Fruit fly (Drosophila melanogaster) whole organism, embryonic: Measurements from ENCODE around the gene IntS6.

Source experiments
- CG10267 ChIP-seq: fragments of 200-800 bp; sonication (Bioruptor generic); optimal IDR thresholded peaks from 2 replicates; lab custom pipeline; 2018; ENCODE audit warnings: missing biosample characterization, mild to moderate bottlenecking, missing genetic modification characterization, moderate library complexity
- CG10431 ChIP-seq: fragments of 200-800 bp; sonication (Bioruptor generic); optimal IDR thresholded peaks from 3 replicates; lab custom pipeline; 2018; ENCODE audit warnings: missing biosample characterization, mild to moderate bottlenecking, missing genetic modification characterization
- CG11696 ChIP-seq: fragments of 200-800 bp; sonication (Bioruptor generic); IDR thresholded peaks from 2 replicates; pipeline ENCODE4 v1.3.6; 2022; ENCODE audit warnings: missing biosample characterization, missing genetic modification characterization
- CG12769 ChIP-seq: fragments of 200-800 bp; sonication (Bioruptor generic); optimal IDR thresholded peaks from 2 replicates; lab custom pipeline; 2019; ENCODE audit warnings: missing biosample characterization, mild to moderate bottlenecking, missing genetic modification characterization, moderate library complexity
- CG14710 ChIP-seq: fragments of 200-800 bp; sonication (Bioruptor generic); optimal IDR thresholded peaks from 3 replicates; lab custom pipeline; 2019; ENCODE audit warnings: missing biosample characterization, mild to moderate bottlenecking, missing genetic modification characterization, moderate library complexity
- CG15269 ChIP-seq: fragments of 200-800 bp; sonication (Bioruptor generic); optimal IDR thresholded peaks from 2 replicates; lab custom pipeline; 2018; ENCODE audit warnings: missing biosample characterization, mild to moderate bottlenecking, missing genetic modification characterization, moderate library complexity
- CG15601 ChIP-seq: fragments of 200-800 bp; sonication (Bioruptor generic); optimal IDR thresholded peaks from 3 replicates; lab custom pipeline; 2019; ENCODE audit warnings: missing biosample characterization, mild to moderate bottlenecking, missing genetic modification characterization, moderate library complexity
- CG17186 ChIP-seq: fragments of 200-800 bp; sonication (Bioruptor generic); optimal IDR thresholded peaks from 3 replicates; lab custom pipeline; 2017; ENCODE audit warnings: missing biosample characterization, missing genetic modification reagents, missing genetic modification characterization
- CG17568 ChIP-seq: fragments of 200-800 bp; sonication (Bioruptor generic); optimal IDR thresholded peaks from 2 replicates; lab custom pipeline; 2018; ENCODE audit warnings: missing biosample characterization, mild to moderate bottlenecking, missing genetic modification characterization, moderate library complexity
- CG17829 ChIP-seq: fragments of 200-800 bp; optimal IDR thresholded peaks from 2 replicates; lab custom pipeline; 2019; ENCODE audit warnings: missing biosample characterization, mild to moderate bottlenecking, missing genetic modification characterization, moderate library complexity
- CG2678 ChIP-seq: fragments of 200-800 bp; sonication (Bioruptor generic); optimal IDR thresholded peaks from 3 replicates; lab custom pipeline; 2019; ENCODE audit warnings: missing biosample characterization, mild to moderate bottlenecking, missing genetic modification characterization, moderate library complexity
- CG3065 ChIP-seq: fragments of 200-800 bp; sonication (Bioruptor generic); optimal IDR thresholded peaks from 2 replicates; lab custom pipeline; 2016; ENCODE audit warnings: missing biosample characterization, missing genetic modification characterization
- CG4282 ChIP-seq: fragments of 200-800 bp; sonication (Bioruptor generic); optimal IDR thresholded peaks from 2 replicates; lab custom pipeline; 2016; ENCODE audit warnings: missing biosample characterization, missing genetic modification characterization
- CG4820 ChIP-seq: fragments of 200-800 bp; sonication (Bioruptor generic); optimal IDR thresholded peaks from 3 replicates; lab custom pipeline; 2016; ENCODE audit warnings: missing biosample characterization, missing genetic modification characterization
- CG6175 ChIP-seq: fragments of 200-800 bp; sonication (Bioruptor generic); IDR thresholded peaks from 3 replicates; pipeline ENCODE4 v1.3.6; 2022; ENCODE audit warnings: missing biosample characterization, missing genetic modification characterization
- CG8089 ChIP-seq: fragments of 200-800 bp; sonication (Bioruptor generic); optimal IDR thresholded peaks from 3 replicates; lab custom pipeline; 2016; ENCODE audit warnings: missing biosample characterization, missing genetic modification characterization
- CG8388 ChIP-seq: fragments of 200-800 bp; sonication (Bioruptor generic); optimal IDR thresholded peaks from 2 replicates; lab custom pipeline; 2019; ENCODE audit warnings: missing biosample characterization, mild to moderate bottlenecking, missing genetic modification characterization, moderate library complexity
- Camta ChIP-seq: fragments of 200-800 bp; sonication (Bioruptor generic); optimal IDR thresholded peaks from 2 replicates; lab custom pipeline; 2016; ENCODE audit warnings: missing biosample characterization, missing genetic modification characterization
- CoRest ChIP-seq: fragments of 200-800 bp; sonication (Bioruptor generic); optimal IDR thresholded peaks from 3 replicates; lab custom pipeline; 2018; ENCODE audit warnings: missing biosample characterization, mild to moderate bottlenecking, missing genetic modification characterization, moderate library complexity
- D19B ChIP-seq: fragments of 200-800 bp; sonication (Bioruptor generic); optimal IDR thresholded peaks from 2 replicates; lab custom pipeline; 2017; ENCODE audit warnings: missing biosample characterization, mild to moderate bottlenecking, missing genetic modification characterization
- Dek ChIP-seq: fragments of 200-800 bp; sonication (Bioruptor generic); optimal IDR thresholded peaks from 3 replicates; lab custom pipeline; 2019; ENCODE audit warnings: missing biosample characterization, mild to moderate bottlenecking, missing genetic modification characterization, moderate library complexity
- E2f2 ChIP-seq: fragments of 200-800 bp; sonication (Bioruptor generic); IDR thresholded peaks from 2 replicates; pipeline ENCODE4 v1.3.6; 2022; ENCODE audit warnings: missing biosample characterization, missing genetic modification characterization
- H15 ChIP-seq: fragments of 200-800 bp; sonication (Bioruptor generic); IDR thresholded peaks from 3 replicates; pipeline ENCODE4 v1.3.6; 2022; ENCODE audit warnings: missing biosample characterization, missing genetic modification characterization
- HLH4C ChIP-seq: fragments of 200-800 bp; sonication (Bioruptor generic); IDR thresholded peaks from 3 replicates; pipeline ENCODE4 v1.3.6; 2022; ENCODE audit warnings: missing biosample characterization, missing genetic modification characterization; ENCODE audit not compliant: partially characterized antibody
- Lim3 ChIP-seq: fragments of 200-800 bp; sonication (Bioruptor generic); IDR thresholded peaks from 2 replicates; pipeline ENCODE4 v1.3.6; 2022; ENCODE audit warnings: missing biosample characterization, missing genetic modification characterization
- MESR4 ChIP-seq: fragments of 200-800 bp; sonication (Bioruptor generic); optimal IDR thresholded peaks from 2 replicates; lab custom pipeline; 2018; ENCODE audit warnings: missing biosample characterization, mild to moderate bottlenecking, missing genetic modification characterization, moderate library complexity
- Med ChIP-seq: fragments of 200-800 bp; sonication (Bioruptor generic); peaks from one replicate; lab custom pipeline; 2016; ENCODE audit warnings: missing biosample characterization, missing genetic modification characterization, mild to moderate bottlenecking, inconsistent platforms, moderate library complexity
- Myb ChIP-seq: fragments of 200-800 bp; sonication (Bioruptor generic); optimal IDR thresholded peaks from 2 replicates; lab custom pipeline; 2016; ENCODE audit warnings: missing biosample characterization, missing genetic modification characterization
- NC2β ChIP-seq: fragments of 200-800 bp; sonication (Bioruptor generic); optimal IDR thresholded peaks from 2 replicates; lab custom pipeline; 2016; ENCODE audit warnings: missing biosample characterization, missing genetic modification characterization
- Oaz ChIP-seq: fragments of 200-800 bp; sonication (Bioruptor generic); IDR thresholded peaks from 2 replicates; pipeline ENCODE4 v1.3.6; 2022; ENCODE audit warnings: missing biosample characterization, missing genetic modification characterization
- TFAM ChIP-seq: fragments of 200-800 bp; sonication (Bioruptor generic); optimal IDR thresholded peaks from 2 replicates; lab custom pipeline; 2017; ENCODE audit warnings: missing biosample characterization, missing genetic modification characterization, inconsistent platforms
- ab ChIP-seq: fragments of 200-800 bp; sonication (Bioruptor generic); optimal IDR thresholded peaks from 2 replicates; lab custom pipeline; 2016; ENCODE audit warnings: missing biosample characterization, missing genetic modification characterization
- cg ChIP-seq: fragments of 200-800 bp; sonication (Bioruptor generic); optimal IDR thresholded peaks from 3 replicates; lab custom pipeline; 2019; ENCODE audit warnings: missing biosample characterization, mild to moderate bottlenecking, missing genetic modification characterization, moderate library complexity
- dm ChIP-seq: fragments of 200-800 bp; sonication (Bioruptor generic); optimal IDR thresholded peaks from 3 replicates; lab custom pipeline; 2016; ENCODE audit warnings: missing biosample characterization, missing genetic modification characterization
- en ChIP-seq: fragments of 200-800 bp; sonication (Bioruptor generic); optimal IDR thresholded peaks from 2 replicates; lab custom pipeline; 2016; ENCODE audit warnings: missing biosample characterization, missing genetic modification characterization
- fd3F ChIP-seq: fragments of 200-800 bp; sonication (Bioruptor generic); optimal IDR thresholded peaks from 2 replicates; lab custom pipeline; 2018; ENCODE audit warnings: missing biosample characterization, mild to moderate bottlenecking, missing genetic modification characterization, moderate library complexity
- lilli ChIP-seq: fragments of 200-800 bp; sonication (Bioruptor generic); optimal IDR thresholded peaks from 3 replicates; lab custom pipeline; 2016; ENCODE audit warnings: missing biosample characterization, missing genetic modification characterization
- lola ChIP-seq, 3 experiments: fragments of >200 bp in 2 of 3; fragments of 200-800 bp in 1 of 3; sonication (Bioruptor generic) in 1 of 3; optimal IDR thresholded peaks; 2 replicates each; lab custom pipeline; 2017 to 2019; ENCODE audit warnings: missing biosample characterization in 3 of 3, missing genetic modification characterization in 3 of 3, mild to moderate bottlenecking in 1 of 3, moderate library complexity in 1 of 3
- lov ChIP-seq, 2 experiments: fragments of 200-800 bp in 1 of 2; fragments of >200 bp in 1 of 2; sonication (Bioruptor generic) in 1 of 2; IDR thresholded peaks in 1 of 2; optimal IDR thresholded peaks in 1 of 2; 2 replicates in 1 of 2; 3 replicates in 1 of 2; pipeline versions ENCODE4 v1.3.6 to Lab custom; 2017 to 2022; ENCODE audit warnings: missing biosample characterization in 1 of 2, missing genetic modification characterization in 1 of 2
- mam ChIP-seq: fragments of 200-800 bp; sonication (Bioruptor generic); optimal IDR thresholded peaks from 3 replicates; lab custom pipeline; 2016; ENCODE audit warnings: missing biosample characterization, missing genetic modification characterization
- onecut ChIP-seq: fragments of 200-800 bp; sonication (Bioruptor generic); IDR thresholded peaks from 2 replicates; pipeline ENCODE4 v1.3.6; 2022; ENCODE audit warnings: missing biosample characterization, missing genetic modification characterization
- pan ChIP-seq, 4 experiments: fragments of >200 bp in 3 of 4; fragments of 200-800 bp in 1 of 4; sonication (Bioruptor generic) in 1 of 4; optimal IDR thresholded peaks in 3 of 4; IDR thresholded peaks in 1 of 4; 2 replicates each; pipeline versions ENCODE4 v1.3.6 to Lab custom; 2017 to 2022; ENCODE audit warnings: missing biosample characterization in 2 of 4, missing genetic modification characterization in 2 of 4, mixed read lengths in 1 of 4
- sc ChIP-seq, 3 experiments: fragments of >200 bp in 2 of 3; fragments of 200-800 bp in 1 of 3; sonication (Bioruptor generic) in 1 of 3; optimal IDR thresholded peaks; 2 replicates in 2 of 3; 3 replicates in 1 of 3; lab custom pipeline; 2017; ENCODE audit warnings: mild to moderate bottlenecking in 1 of 3, missing biosample characterization in 1 of 3, missing genetic modification characterization in 1 of 3, missing genetic modification reagents in 1 of 3
- sima ChIP-seq: fragments of 200-800 bp; sonication (Bioruptor generic); optimal IDR thresholded peaks from 2 replicates; lab custom pipeline; 2016; ENCODE audit warnings: missing biosample characterization, missing genetic modification characterization
- tio ChIP-seq: fragments of 200-800 bp; sonication (Bioruptor generic); optimal IDR thresholded peaks from 2 replicates; lab custom pipeline; 2017; ENCODE audit warnings: missing biosample characterization, missing genetic modification characterization, inconsistent platforms
- unpg ChIP-seq: fragments of 200-800 bp; sonication (Bioruptor generic); optimal IDR thresholded peaks from 3 replicates; lab custom pipeline; 2018; ENCODE audit warnings: missing biosample characterization, mild to moderate bottlenecking, missing genetic modification characterization, moderate library complexity
- usp ChIP-seq: fragments of >200 bp; optimal IDR thresholded peaks from 2 replicates; lab custom pipeline; 2017; ENCODE audit warnings: missing biosample characterization, missing genetic modification characterization

IntS6 gene

DNA sequence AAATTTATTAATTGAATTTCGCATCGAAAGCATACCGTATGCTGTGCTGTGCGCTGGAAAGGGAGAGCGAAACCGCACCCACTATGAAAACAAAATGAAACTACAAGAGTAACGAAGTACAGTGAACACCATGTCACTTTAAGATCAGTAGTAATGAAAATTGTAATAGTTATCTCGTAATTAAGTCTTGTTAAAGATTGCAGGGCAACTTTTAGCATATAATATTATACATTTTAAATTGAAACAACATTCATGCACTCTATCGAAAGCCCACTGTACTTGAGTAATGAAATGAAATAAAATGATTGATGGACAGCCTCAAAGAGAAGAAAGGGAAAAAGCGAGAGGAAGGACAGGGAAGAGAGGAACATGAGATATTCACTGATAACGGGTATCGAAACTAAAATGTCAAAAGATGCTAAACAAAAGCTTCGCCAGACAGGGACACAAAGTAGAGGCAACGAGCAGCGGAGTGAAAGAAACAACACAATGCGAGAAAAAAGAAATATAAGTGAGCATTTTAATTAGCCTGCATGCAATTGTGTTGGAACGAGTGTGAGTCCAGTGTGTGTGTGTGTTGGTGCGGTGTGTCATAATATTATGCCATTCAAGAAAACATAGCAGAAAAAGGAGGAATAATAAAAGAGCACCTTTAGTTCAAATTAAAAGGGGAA is 11.6 kb downstream of the IntS6 start:
- TF ChIP-seq NC2β (peak; percentile 62), fd3F (GFP tag; lab: Kevin White, UChicago) (peak; percentile 73), CG17829 (tag; lab: Kevin White, UChicago) (peak; percentile 76), CG14710 (tag; lab: Kevin White, UChicago) (peak; percentile 22), CG4820 (peak; percentile 46), CG12769 (peak; percentile 86), CG11696 (peak; percentile 66), Oaz (GFP tag; lab: Robert Waterston, UW) (0 out of 2 replicates have a peak, but pooled peaks have one; percentile 19), Lim3 (GFP tag; lab: Robert Waterston, UW) (no peak), CoRest (tag; lab: Kevin White, UChicago) (peak; percentile 77), CG8089 (peak; percentile 36), lov (optimal IDR thresholded peaks at IDR 0.05; lab: Kevin White, UChicago) (no peak), lov (GFP tag; IDR thresholded peaks at IDR 0.05; lab: Robert Waterston, UW) (no peak), MESR4 (GFP tag; lab: Kevin White, UChicago) (no peak), mam (peak; percentile 72), lola (GFP tag; optimal IDR thresholded peaks at IDR 0.05; lab: Kevin White, UChicago) (peak in 1 of 3 experiments; percentile 63), unpg (GFP tag; lab: Kevin White, UChicago) (peak; percentile 85), cg (peak; percentile 3), CG10431 (GFP tag; lab: Kevin White, UChicago) (no peak), Camta (GFP tag; lab: Kevin White, UChicago) (peak; percentile 38), E2f2 (GFP tag; lab: Robert Waterston, UW) (peak; percentile 51; the same call in 1 of the 2 replicates), onecut (peak; percentile 50), en (peak; percentile 16), lilli (GFP tag; lab: Kevin White, UChicago) (peak; percentile 85), CG15601 (peak; percentile 62), CG15269 (tag; lab: Kevin White, UChicago) (peak; percentile 86), H15 (GFP tag; lab: Robert Waterston, UW) (peak; percentile 61; the same call in 2 of the 3 replicates), Myb (peak; percentile 18), CG10267 (tag; lab: Kevin White, UChicago) (peak; percentile 53), TFAM (GFP tag; lab: Kevin White, UChicago) (no peak), ab (GFP tag; lab: Kevin White, UChicago) (no peak), CG4282 (no peak), pan (optimal IDR thresholded peaks at IDR 0.05; lab: Kevin White, UChicago) (no peak), pan (GFP tag; optimal IDR thresholded peaks at IDR 0.05 in 1 of 2, IDR thresholded peaks at IDR 0.05 in 1 of 2) (peak in 1 of 2 experiments; percentile 82), CG6175 (GFP tag; lab: Robert Waterston, UW) (0 out of 3 replicates have a peak, but pooled peaks have one; percentile 25), HLH4C (no peak), sc (optimal IDR thresholded peaks at IDR 0.05; lab: Kevin White, UChicago) (no peak), sc (GFP tag; optimal IDR thresholded peaks at IDR 0.05; lab: Kevin White, UChicago) (no peak), CG3065 (GFP tag; lab: Kevin White, UChicago) (peak; percentile 12), CG17568 (peak; percentile 60), CG2678 (tag; lab: Kevin White, UChicago) (peak; percentile 82), usp (GFP tag; lab: Kevin White, UChicago) (no peak), CG17186 (GFP tag; lab: Kevin White, UChicago) (no peak), Dek (tag; lab: Kevin White, UChicago) (peak; percentile 78), tio (GFP tag; lab: Kevin White, UChicago) (peak; percentile 62), D19B (GFP tag; lab: Kevin White, UChicago) (no peak), CG8388 (GFP tag; lab: Kevin White, UChicago) (peak; percentile 72), Med (GFP tag; lab: Kevin White, UChicago) (peak; percentile 94), sima (GFP tag; lab: Kevin White, UChicago) (no peak), dm (no peak)
